Fruit fly (Drosophila melanogaster) whole organism, embryonic: ENCODE data around the gene GCS2beta.

Experiments
- B-H1 ChIP-seq: fragments of 200-800 bp; sonication (Bioruptor generic); IDR thresholded peaks from 3 replicates; pipeline ENCODE4 v1.3.6; 2022; ENCODE audit warnings: missing biosample characterization, missing genetic modification characterization
- B-H2 ChIP-seq: fragments of 200-800 bp; sonication (Bioruptor generic); optimal IDR thresholded peaks from 2 replicates; lab custom pipeline; 2018; ENCODE audit warnings: missing biosample characterization, mild to moderate bottlenecking, missing genetic modification characterization
- CG10209 ChIP-seq: fragments of 200-800 bp; sonication (Bioruptor generic); optimal IDR thresholded peaks from 3 replicates; lab custom pipeline; 2017; ENCODE audit warnings: missing biosample characterization, mild to moderate bottlenecking, missing genetic modification characterization, missing genetic modification reagents
- CG10462 ChIP-seq: fragments of 200-800 bp; sonication (Bioruptor generic); optimal IDR thresholded peaks from 2 replicates; lab custom pipeline; 2016; ENCODE audit warnings: missing biosample characterization, missing genetic modification characterization
- CG11695 ChIP-seq: fragments of 200-800 bp; sonication (Bioruptor generic); IDR thresholded peaks from 3 replicates; pipeline ENCODE4 v1.3.6; 2022; ENCODE audit warnings: missing biosample characterization, missing genetic modification characterization
- CG12104 ChIP-seq: fragments of 200-800 bp; sonication (Bioruptor generic); optimal IDR thresholded peaks from 3 replicates; lab custom pipeline; 2016; ENCODE audit warnings: missing biosample characterization, missing genetic modification characterization
- CG12744 ChIP-seq: fragments of 200-800 bp; sonication (Bioruptor generic); optimal IDR thresholded peaks from 2 replicates; lab custom pipeline; 2016; ENCODE audit warnings: missing biosample characterization, missing genetic modification characterization
- CG13123 ChIP-seq: fragments of 200-800 bp; sonication (Bioruptor generic); optimal IDR thresholded peaks from 2 replicates; lab custom pipeline; 2016; ENCODE audit warnings: missing biosample characterization, missing genetic modification characterization
- CG13624 ChIP-seq: fragments of 200-800 bp; sonication (Bioruptor generic); optimal IDR thresholded peaks from 2 replicates; lab custom pipeline; 2016; ENCODE audit warnings: missing biosample characterization, missing genetic modification characterization
- CG14014 ChIP-seq: fragments of 200-800 bp; sonication (Bioruptor generic); IDR thresholded peaks from 2 replicates; pipeline ENCODE4 v1.3.6; 2022; ENCODE audit warnings: missing biosample characterization, missing genetic modification characterization
- CG14667 ChIP-seq: fragments of 200-800 bp; sonication (Bioruptor generic); IDR thresholded peaks from 2 replicates; pipeline ENCODE4 v1.3.6; 2022; ENCODE audit warnings: missing biosample characterization, missing genetic modification characterization
- CG15269 ChIP-seq: fragments of 200-800 bp; sonication (Bioruptor generic); optimal IDR thresholded peaks from 2 replicates; lab custom pipeline; 2018; ENCODE audit warnings: missing biosample characterization, mild to moderate bottlenecking, missing genetic modification characterization, moderate library complexity
- CG15601 ChIP-seq: fragments of 200-800 bp; sonication (Bioruptor generic); optimal IDR thresholded peaks from 3 replicates; lab custom pipeline; 2019; ENCODE audit warnings: missing biosample characterization, mild to moderate bottlenecking, missing genetic modification characterization, moderate library complexity
- CG1603 ChIP-seq: fragments of 200-800 bp; sonication (Bioruptor generic); optimal IDR thresholded peaks from 2 replicates; lab custom pipeline; 2019; ENCODE audit warnings: missing biosample characterization, mild to moderate bottlenecking, missing genetic modification characterization, moderate library complexity
- CG16779 ChIP-seq: fragments of 200-800 bp; sonication (Bioruptor generic); IDR thresholded peaks from 2 replicates; pipeline ENCODE4 v1.3.6; 2022; ENCODE audit warnings: missing biosample characterization, missing genetic modification characterization
- CG17186 ChIP-seq: fragments of 200-800 bp; sonication (Bioruptor generic); optimal IDR thresholded peaks from 3 replicates; lab custom pipeline; 2017; ENCODE audit warnings: missing biosample characterization, missing genetic modification reagents, missing genetic modification characterization
- CG17328 ChIP-seq: fragments of 200-800 bp; sonication (Bioruptor generic); IDR thresholded peaks from 2 replicates; pipeline ENCODE4 v1.3.6; 2022; ENCODE audit warnings: missing biosample characterization, missing genetic modification characterization
- CG1792 ChIP-seq: fragments of 200-800 bp; sonication (Bioruptor generic); optimal IDR thresholded peaks from 2 replicates; lab custom pipeline; 2016; ENCODE audit warnings: missing biosample characterization, missing genetic modification characterization
- CG1832 ChIP-seq: fragments of 200-800 bp; sonication (Bioruptor generic); optimal IDR thresholded peaks from 2 replicates; lab custom pipeline; 2017; ENCODE audit warnings: missing biosample characterization, mild to moderate bottlenecking, missing genetic modification characterization, inconsistent platforms
- CG2116 ChIP-seq: fragments of 200-800 bp; sonication (Bioruptor generic); optimal IDR thresholded peaks from 3 replicates; lab custom pipeline; 2018; ENCODE audit warnings: missing biosample characterization, mild to moderate bottlenecking, missing genetic modification characterization
- CG2120 ChIP-seq: fragments of 200-800 bp; sonication (Bioruptor generic); optimal IDR thresholded peaks from 3 replicates; lab custom pipeline; 2016; ENCODE audit warnings: missing biosample characterization, missing genetic modification characterization
- CG32772 ChIP-seq: fragments of 200-800 bp; sonication (Bioruptor generic); IDR thresholded peaks from 2 replicates; pipeline ENCODE4 v1.3.6; 2022; ENCODE audit warnings: missing biosample characterization, missing genetic modification characterization
- CG3847 ChIP-seq: fragments of 200-800 bp; sonication (Bioruptor generic); IDR thresholded peaks from 2 replicates; pipeline ENCODE4 v1.3.6; 2022; ENCODE audit warnings: missing biosample characterization, missing genetic modification characterization
- CG4820 ChIP-seq: fragments of 200-800 bp; sonication (Bioruptor generic); optimal IDR thresholded peaks from 3 replicates; lab custom pipeline; 2016; ENCODE audit warnings: missing biosample characterization, missing genetic modification characterization
- CG5180 ChIP-seq: fragments of 200-800 bp; sonication (Bioruptor generic); optimal IDR thresholded peaks from 3 replicates; lab custom pipeline; 2017; ENCODE audit warnings: missing biosample characterization, missing genetic modification characterization, mild to moderate bottlenecking, moderate library complexity, missing genetic modification reagents
- CG6654 ChIP-seq: fragments of 200-800 bp; sonication (Bioruptor generic); optimal IDR thresholded peaks from 2 replicates; lab custom pipeline; 2017; ENCODE audit warnings: missing biosample characterization, mild to moderate bottlenecking, missing genetic modification characterization
- CG8089 ChIP-seq: fragments of 200-800 bp; sonication (Bioruptor generic); optimal IDR thresholded peaks from 3 replicates; lab custom pipeline; 2016; ENCODE audit warnings: missing biosample characterization, missing genetic modification characterization
- Dbx ChIP-seq: fragments of 200-800 bp; sonication (Bioruptor generic); IDR thresholded peaks from 3 replicates; pipeline ENCODE4 v1.3.6; 2022; ENCODE audit warnings: missing biosample characterization, missing genetic modification characterization
- Dip2 ChIP-seq: fragments of 200-800 bp; sonication (Bioruptor generic); IDR thresholded peaks from 2 replicates; pipeline ENCODE4 v1.3.6; 2022; ENCODE audit warnings: missing biosample characterization, missing genetic modification characterization
- Dref ChIP-seq: fragments of 200-800 bp; sonication (Bioruptor generic); IDR thresholded peaks from 2 replicates; pipeline ENCODE4 v1.3.6; 2022; ENCODE audit warnings: missing biosample characterization, missing genetic modification characterization
- Elba2 ChIP-seq: fragments of 200-800 bp; sonication (Bioruptor generic); optimal IDR thresholded peaks from 3 replicates; lab custom pipeline; 2016; ENCODE audit warnings: missing biosample characterization, missing genetic modification characterization
- Ets65A ChIP-seq: fragments of 200-800 bp; sonication (Bioruptor generic); peaks from one replicate; lab custom pipeline; 2016; ENCODE audit warnings: missing biosample characterization, missing genetic modification characterization
- Hey ChIP-seq: fragments of 200-800 bp; sonication (Bioruptor generic); optimal IDR thresholded peaks from 3 replicates; lab custom pipeline; 2018; ENCODE audit warnings: missing biosample characterization, mild to moderate bottlenecking, missing genetic modification characterization
- Hsf ChIP-seq: fragments of 200-800 bp; sonication (Bioruptor generic); optimal IDR thresholded peaks from 3 replicates; lab custom pipeline; 2016; ENCODE audit warnings: missing biosample characterization, missing genetic modification characterization
- Nf-YA ChIP-seq: fragments of 200-800 bp; sonication (Bioruptor generic); IDR thresholded peaks from 2 replicates; pipeline ENCODE4 v1.3.6; 2022; ENCODE audit warnings: missing biosample characterization, missing genetic modification characterization
- Oaz ChIP-seq: fragments of 200-800 bp; sonication (Bioruptor generic); IDR thresholded peaks from 2 replicates; pipeline ENCODE4 v1.3.6; 2022; ENCODE audit warnings: missing biosample characterization, missing genetic modification characterization
- Six4 ChIP-seq: fragments of 200-800 bp; sonication (Bioruptor generic); optimal IDR thresholded peaks from 2 replicates; lab custom pipeline; 2016; ENCODE audit warnings: missing biosample characterization, missing genetic modification characterization
- Taf1 ChIP-seq: fragments of 200-800 bp; sonication (Bioruptor generic); IDR thresholded peaks from 2 replicates; pipeline ENCODE4 v1.3.6; 2022; ENCODE audit warnings: missing biosample characterization, missing genetic modification characterization
- Tbp ChIP-seq: fragments of >200 bp; optimal IDR thresholded peaks from 2 replicates; lab custom pipeline; 2018; ENCODE audit warnings: missing biosample characterization, missing genetic modification characterization
- ato ChIP-seq: fragments of 200-800 bp; sonication (Bioruptor generic); IDR thresholded peaks from 2 replicates; pipeline ENCODE4 v1.3.6; 2022; ENCODE audit warnings: missing biosample characterization, missing genetic modification characterization; ENCODE audit not compliant: partially characterized antibody
- dati ChIP-seq: fragments of 200-800 bp; sonication (Bioruptor generic); IDR thresholded peaks from 2 replicates; pipeline ENCODE4 v1.3.6; 2022; ENCODE audit warnings: missing biosample characterization, missing genetic modification characterization
- fu2 ChIP-seq: fragments of 200-800 bp; sonication (Bioruptor generic); optimal IDR thresholded peaks from 2 replicates; lab custom pipeline; 2016; ENCODE audit warnings: missing biosample characterization, missing genetic modification characterization
- grn ChIP-seq: fragments of 200-800 bp; sonication (Bioruptor generic); optimal IDR thresholded peaks from 3 replicates; lab custom pipeline; 2017; ENCODE audit warnings: missing biosample characterization, missing genetic modification characterization
- gro ChIP-seq: fragments of 200-800 bp; sonication (Bioruptor generic); optimal IDR thresholded peaks from 2 replicates; lab custom pipeline; 2016; ENCODE audit warnings: missing biosample characterization, missing genetic modification characterization
- hkb ChIP-seq, 2 experiments: fragments of 200-800 bp in 1 of 2; fragments of >200 bp in 1 of 2; sonication (Bioruptor generic) in 1 of 2; IDR thresholded peaks in 1 of 2; optimal IDR thresholded peaks in 1 of 2; 2 replicates each; pipeline versions ENCODE4 v1.3.6 to Lab custom; 2017 to 2022; ENCODE audit warnings: missing biosample characterization in 1 of 2, missing genetic modification characterization in 1 of 2
- luna ChIP-seq: fragments of 200-800 bp; sonication (Bioruptor generic); optimal IDR thresholded peaks from 2 replicates; lab custom pipeline; 2016; ENCODE audit warnings: missing biosample characterization, missing genetic modification characterization
- pho ChIP-seq: fragments of 200-800 bp; sonication (Bioruptor generic); optimal IDR thresholded peaks from 2 replicates; lab custom pipeline; 2016; ENCODE audit warnings: missing biosample characterization, missing genetic modification characterization
- sob ChIP-seq: fragments of 200-800 bp; sonication (Bioruptor generic); IDR thresholded peaks from 2 replicates; pipeline ENCODE4 v1.3.6; 2022; ENCODE audit warnings: missing biosample characterization, missing genetic modification characterization
- trh ChIP-seq: fragments of 200-800 bp; sonication (Bioruptor generic); optimal IDR thresholded peaks from 2 replicates; lab custom pipeline; 2016; ENCODE audit warnings: missing biosample characterization, missing genetic modification characterization
- wek ChIP-seq: fragments of 200-800 bp; sonication (Bioruptor generic); optimal IDR thresholded peaks from 3 replicates; lab custom pipeline; 2018; ENCODE audit warnings: missing biosample characterization, mild to moderate bottlenecking, missing genetic modification characterization, moderate library complexity
- zen2 ChIP-seq: fragments of 200-800 bp; sonication (Bioruptor generic); IDR thresholded peaks from 3 replicates; pipeline ENCODE4 v1.3.6; 2022; ENCODE audit warnings: missing biosample characterization, missing genetic modification characterization; ENCODE audit not compliant: partially characterized antibody

GCS2beta gene

dm6 chr2L:17514090-17514715, 30.1 kb upstream of the GCS2beta start (continued):
- TF ChIP-seq CG17328 (peak; percentile 85), CG2116 (GFP tag; lab: Kevin White, UChicago) (peak; percentile 39), CG1792 (GFP tag; lab: Kevin White, UChicago) (peak; percentile 56), Dref (no peak), trh (GFP tag; lab: Kevin White, UChicago) (peak; percentile 2), CG13123 (GFP tag; lab: Kevin White, UChicago) (no peak), CG6654 (GFP tag; lab: Kevin White, UChicago) (peak; percentile 63), Hey (tag; lab: Kevin White, UChicago) (peak; percentile 48), Nf-YA (GFP tag; lab: Robert Waterston, UW) (peak; percentile 84), Tbp (GFP tag; lab: Kevin White, UChicago) (no peak), grn (GFP tag; lab: Kevin White, UChicago) (peak; percentile 48), CG1832 (GFP tag; lab: Kevin White, UChicago) (no peak), CG5180 (GFP tag; lab: Kevin White, UChicago) (peak; percentile 80), pho (no peak), zen2 (GFP tag; lab: Robert Waterston, UW) (no peak), sob (GFP tag; lab: Robert Waterston, UW) (peak; percentile 84), Oaz (GFP tag; lab: Robert Waterston, UW) (peak; percentile 54; the same call in 1 of the 2 replicates), CG17186 (peak; percentile 18), CG16779 (GFP tag; lab: Robert Waterston, UW) (peak; percentile 37; the same call in 1 of the 2 replicates), wek (GFP tag; lab: Kevin White, UChicago) (peak; percentile 23), CG15269 (tag; lab: Kevin White, UChicago) (peak; percentile 87), CG32772 (GFP tag; lab: Robert Waterston, UW) (peak; percentile 87), Dip2 (GFP tag; lab: Robert Waterston, UW) (0 out of 2 replicates have a peak, but pooled peaks have one; percentile 8), fu2 (peak; percentile 68), CG1603 (peak; percentile 48), dati (GFP tag; lab: Robert Waterston, UW) (no peak; the same call in 1 of the 2 replicates), Hsf (peak; percentile 81), hkb (optimal IDR thresholded peaks at IDR 0.05; lab: Kevin White, UChicago) (no peak), hkb (GFP tag; IDR thresholded peaks at IDR 0.05; lab: Robert Waterston, UW) (peak; percentile 89), CG13624 (GFP tag; lab: Kevin White, UChicago) (no peak), CG12104 (GFP tag; lab: Kevin White, UChicago) (peak; percentile 66), CG12744 (no peak), CG10462 (GFP tag; lab: Kevin White, UChicago) (peak; percentile 72), Elba2 (GFP tag; lab: Kevin White, UChicago) (peak; percentile 24), luna (GFP tag; lab: Kevin White, UChicago) (no peak), Dbx (peak; percentile 74), CG14014 (GFP tag; lab: Robert Waterston, UW) (peak; percentile 77), Ets65A (GFP tag; lab: Kevin White, UChicago) (peak; percentile 93), CG14667 (peak; percentile 80), ato (GFP tag; lab: Robert Waterston, UW) (no peak), B-H1 (GFP tag; lab: Robert Waterston, UW) (peak; percentile 77), CG8089 (peak; percentile 58), CG11695 (peak; percentile 87), CG15601 (tag; lab: Kevin White, UChicago) (peak; percentile 91), B-H2 (no peak), Six4 (GFP tag; lab: Kevin White, UChicago) (peak; percentile 76), gro (GFP tag; lab: Kevin White, UChicago) (no peak), CG2120 (GFP tag; lab: Kevin White, UChicago) (no peak), CG3847 (peak; percentile 77), Taf1 (GFP tag; lab: Robert Waterston, UW) (peak; percentile 41; the same call in 1 of the 2 replicates), CG10209 (peak; percentile 84), CG4820 (GFP tag; lab: Kevin White, UChicago) (peak; percentile 88)
